Worm (Caenorhabditis elegans): ENCODE results near the gene Y43F8B.18.

DNA sequence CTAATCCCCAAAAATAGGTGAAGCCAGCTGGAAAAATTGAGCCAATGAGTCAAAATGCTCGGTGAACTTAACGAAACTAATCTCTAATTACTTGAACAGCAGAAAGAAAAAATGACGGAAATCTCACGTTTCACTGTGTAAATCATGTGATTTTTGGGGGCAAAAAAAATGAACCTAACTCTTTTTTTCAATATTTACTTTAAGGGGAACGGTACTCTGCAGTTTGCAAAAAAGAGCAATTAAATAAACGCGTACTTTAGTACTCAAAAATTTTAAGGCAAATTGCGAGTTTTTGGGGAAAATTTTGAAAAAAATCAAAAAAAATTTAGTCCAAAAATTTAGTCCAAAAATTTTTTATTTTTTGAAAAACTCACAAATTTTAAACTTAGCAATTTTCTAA lies 45.2 kb downstream of the Y43F8B.18 start:
- TF ChIP-seq ceh-13 (GFP tag; optimal IDR thresholded peaks at IDR 0.05) = no peak
- TF ChIP-seq tbx-11 (GFP tag; IDR thresholded peaks at IDR 0.05) = no peak
- TF ChIP-seq ama-1 (optimal IDR thresholded peaks at IDR 0.05) = no peak
- TF ChIP-seq B0310.2 (tag; optimal IDR thresholded peaks at IDR 0.05) = no peak

Measured in whole organism, early embryonic.